Fruit fly (Drosophila melanogaster): ENCODE results near the gene CG32109.

dm6 chr3L:12704335-12704734 lies 40.8 kb upstream of the CG32109 start:
- TF ChIP-seq NC2β (GFP tag; optimal IDR thresholded peaks at IDR 0.05) = no peak
- TF ChIP-seq Scr (GFP tag; IDR thresholded peaks at IDR 0.05; ENCODE audit: partially characterized antibody) = no peak
- no peak for TF ChIP-seq twi (tag; optimal IDR thresholded peaks at IDR 0.05)
- no peak for TF ChIP-seq h (optimal IDR thresholded peaks at IDR 0.05)
- TF ChIP-seq Camta (GFP tag; optimal IDR thresholded peaks at IDR 0.05) = no peak
- TF ChIP-seq Dek (tag; optimal IDR thresholded peaks at IDR 0.05) = no peak
